Fruit fly (Drosophila melanogaster): ENCODE results near the gene GCS2beta.

Gene GCS2beta

dm6 chr2L:17437594-17437993, 46.5 kb downstream of the GCS2beta start:
- TF ChIP-seq Jra (GFP tag; optimal IDR thresholded peaks at IDR 0.05) = no peak
- peak; percentile 95 for TF ChIP-seq Dfd (GFP tag; optimal IDR thresholded peaks at IDR 0.05)

DNA sequence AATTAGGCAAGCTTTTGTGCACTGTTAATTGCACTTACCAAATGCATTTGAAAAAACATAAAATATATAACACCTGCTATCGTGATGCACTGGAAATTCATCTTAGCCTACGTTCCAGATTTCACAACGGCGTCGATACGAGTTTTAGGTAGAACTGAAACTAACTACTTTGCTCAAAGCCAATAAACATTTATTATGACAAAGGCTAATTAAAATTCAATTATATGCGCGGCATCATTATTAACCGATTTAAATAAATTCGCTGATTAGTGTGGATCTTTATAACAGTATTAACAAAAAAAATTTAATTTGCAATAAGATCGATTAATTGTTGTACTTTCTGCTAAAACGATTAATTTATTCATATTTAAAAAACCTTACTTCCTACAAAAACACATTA, 47.6 kb downstream of the GCS2beta start, which contains the start of gene CG33928:
Gene CG33928 (minus strand): TSS at position 101 of the 400 bp plus-strand sequence.
- no peak for TF ChIP-seq Jra (GFP tag; optimal IDR thresholded peaks at IDR 0.05)
- no peak for TF ChIP-seq usp (GFP tag; optimal IDR thresholded peaks at IDR 0.05)
- no peak for TF ChIP-seq dl (GFP tag; optimal IDR thresholded peaks at IDR 0.05; ENCODE audit: insufficient read depth in 1 of 2, partially characterized antibody in 2 of 2)
- TF ChIP-seq CG32264 (GFP tag; optimal IDR thresholded peaks at IDR 0.05) = no peak
- TF ChIP-seq tai (GFP tag; optimal IDR thresholded peaks at IDR 0.05) = no peak
- no peak for TF ChIP-seq Sp1 (GFP tag; optimal IDR thresholded peaks at IDR 0.05)
- no peak for TF ChIP-seq Dif (GFP tag; optimal IDR thresholded peaks at IDR 0.05; ENCODE audit: partially characterized antibody)
- no peak for TF ChIP-seq Vsx2 (GFP tag; optimal IDR thresholded peaks at IDR 0.05; ENCODE audit: partially characterized antibody)

DNA sequence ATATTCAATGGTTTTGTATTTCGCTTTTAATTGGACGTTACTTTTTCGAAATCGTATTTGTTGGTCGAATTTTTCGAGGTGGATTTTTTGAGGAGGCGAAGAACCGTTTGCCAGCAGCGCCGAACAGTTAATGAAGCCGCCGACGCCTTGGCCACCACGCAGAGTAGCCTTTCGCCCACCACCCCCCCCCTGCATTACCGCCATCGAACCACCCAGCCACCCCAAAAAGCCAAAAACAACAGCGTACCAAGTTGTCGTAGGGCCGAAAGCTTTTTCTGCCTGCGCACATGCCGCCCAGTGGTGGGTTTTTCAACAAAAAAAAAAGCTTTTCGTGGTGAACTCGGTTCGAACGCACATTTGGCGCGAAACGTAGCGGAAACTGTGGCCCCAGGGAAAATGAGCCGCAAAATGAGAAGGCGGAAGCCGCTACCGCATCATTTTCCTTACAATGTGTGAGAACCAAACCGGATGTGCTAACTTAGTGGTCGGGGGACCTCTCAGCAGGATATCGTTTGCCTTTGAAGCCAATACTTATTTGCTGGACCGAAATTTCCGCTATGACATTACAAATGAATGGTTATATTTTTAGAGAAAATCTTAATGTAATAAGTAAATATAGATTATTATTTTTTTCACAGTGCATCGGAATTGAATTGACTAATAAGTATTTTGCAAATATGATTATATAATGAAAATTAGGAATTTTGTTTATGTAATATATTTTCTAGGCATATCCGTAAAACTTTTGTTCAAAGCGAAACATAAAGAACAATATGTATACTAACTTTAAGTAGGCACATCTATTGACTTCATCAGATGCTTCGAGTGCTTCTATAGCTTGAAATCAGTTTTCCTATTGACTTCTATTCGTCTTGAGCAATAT, 50.8 kb downstream of the GCS2beta start, which contains the start of the genes Dif and CG5043:
Gene Dif (minus strand): TSS at position 132 of the 883 bp plus-strand sequence.
Gene CG5043 (plus strand): TSS at position 833 of the 883 bp plus-strand sequence.
- TF ChIP-seq GATAd (GFP tag; optimal IDR thresholded peaks at IDR 0.05) = no peak
- TF ChIP-seq Dif (GFP tag; optimal IDR thresholded peaks at IDR 0.05; ENCODE audit: partially characterized antibody) = peak; percentile 9
- no peak for TF ChIP-seq Vsx2 (GFP tag; optimal IDR thresholded peaks at IDR 0.05; ENCODE audit: partially characterized antibody)

Data from whole organism, wandering third instar larva.